Worm (Caenorhabditis elegans): ENCODE results near the gene F16B4.7.

DNA sequence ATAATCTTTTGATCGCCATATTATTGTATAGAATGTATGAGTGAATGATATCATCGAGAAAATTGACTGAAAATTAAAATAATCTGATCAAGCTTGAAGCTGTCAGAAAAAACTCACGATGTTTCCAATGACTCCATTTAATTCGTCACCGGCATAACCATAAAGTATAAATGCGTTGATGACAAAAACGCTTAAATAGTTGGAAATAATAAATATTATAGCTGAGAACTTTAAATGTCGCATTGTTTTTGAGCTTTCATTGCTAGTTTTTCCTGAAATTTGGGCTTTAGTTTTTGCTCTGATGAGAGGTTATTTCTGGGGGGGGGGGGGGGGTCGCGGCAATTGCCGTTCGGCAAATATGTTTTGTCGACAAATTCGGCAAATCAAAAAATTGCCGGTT lies 34.4 kb upstream of the F16B4.7 start:
- TF ChIP-seq ref-1 (GFP tag; conservative IDR thresholded peaks at IDR 0.05) (no peak), cog-1 (tag; optimal IDR thresholded peaks at IDR 0.05) (no peak), tab-1 (GFP tag; IDR thresholded peaks at IDR 0.05) (no peak), flt-1 (GFP tag; IDR thresholded peaks at IDR 0.05) (no peak), med-1 (GFP tag; optimal IDR thresholded peaks at IDR 0.05; ENCODE audit: insufficient read depth) (no peak), ztf-23 (GFP tag; IDR thresholded peaks at IDR 0.05) (no peak), ztf-29 (GFP tag; IDR thresholded peaks at IDR 0.05) (no peak), klf-2 (GFP tag; conservative IDR thresholded peaks at IDR 0.05) (no peak)
